Worm (Caenorhabditis elegans): ENCODE results near the gene sdha-1.
A peak's percentile ranks its signal among the peaks of the same experiment; 100 is the strongest.

The sdha-1 gene

ce11 chrX:8564451-8564795, 18.6 kb upstream of the sdha-1 start:
- TF ChIP-seq lin-13 (GFP tag; optimal IDR thresholded peaks at IDR 0.05) (no peak), elt-3 (tag; optimal IDR thresholded peaks at IDR 0.05) (no peak), gmeb-1 (tag; optimal IDR thresholded peaks at IDR 0.05) (peak; percentile 10), fos-1 (tag; optimal IDR thresholded peaks at IDR 0.05) (peak; percentile 54), sma-9 (GFP tag; optimal IDR thresholded peaks at IDR 0.05) (peak; percentile 11), sma-9 (tag; optimal IDR thresholded peaks at IDR 0.05) (no peak), blmp-1 (tag; optimal IDR thresholded peaks at IDR 0.05; ENCODE audit: insufficient read depth) (peak; percentile 67), nhr-25 (tag; optimal IDR thresholded peaks at IDR 0.05) (peak; percentile 5), F13H6.1 (tag; optimal IDR thresholded peaks at IDR 0.05) (peak; percentile 31)

DNA sequence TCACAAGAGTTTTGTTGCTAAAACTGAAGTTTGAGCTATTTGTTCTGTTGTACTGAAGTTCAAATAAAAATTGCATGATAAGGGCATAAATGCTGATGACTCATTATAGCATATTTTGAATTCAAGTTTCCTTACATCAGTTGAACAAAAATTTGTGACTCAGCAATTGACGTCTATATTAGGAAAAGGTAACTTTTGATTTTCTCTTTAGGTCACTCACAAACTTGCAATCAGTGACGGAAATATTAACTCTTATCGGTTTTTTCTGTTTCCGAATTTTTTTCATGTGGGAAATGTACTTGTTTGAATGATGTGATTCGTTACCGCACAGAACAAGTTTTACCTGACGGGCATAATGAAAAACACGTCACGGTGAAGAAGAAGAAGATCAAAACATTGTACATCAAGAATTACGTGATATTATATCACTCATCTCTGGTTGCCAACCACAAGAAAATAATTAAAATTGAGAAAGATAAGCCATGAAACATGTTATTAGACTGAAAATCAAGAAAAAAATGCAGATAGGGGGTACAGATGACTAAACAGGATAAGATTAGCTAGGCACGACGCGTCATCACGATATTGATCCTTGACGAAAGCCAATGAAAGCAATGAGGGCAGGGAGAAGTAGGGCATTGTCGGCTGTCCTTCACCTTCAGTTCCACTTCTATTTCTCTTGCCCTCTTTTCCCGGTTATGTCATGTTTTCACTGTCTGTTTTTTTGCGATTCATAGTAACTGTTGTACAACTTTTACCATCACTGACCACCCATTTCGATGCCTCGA, 18.0 kb upstream of the sdha-1 start:
- TF ChIP-seq C34F6.9 (tag; optimal IDR thresholded peaks at IDR 0.05) (no peak), ama-1 (optimal IDR thresholded peaks at IDR 0.05) (no peak), sma-3 (GFP tag; optimal IDR thresholded peaks at IDR 0.05) (peak; percentile 27), fos-1 (tag; optimal IDR thresholded peaks at IDR 0.05) (peak; percentile 75), skn-1 (tag; optimal IDR thresholded peaks at IDR 0.05) (no peak), ztf-1 (GFP tag; conservative IDR thresholded peaks at IDR 0.05) (no peak), ZK546.5 (tag; optimal IDR thresholded peaks at IDR 0.05) (no peak), unc-62 (GFP tag; optimal IDR thresholded peaks at IDR 0.05) (no peak)

ce11 chrX:8562586-8562985, 16.8 kb upstream of the sdha-1 start:
- no peak for TF ChIP-seq lsy-2 (tag; optimal IDR thresholded peaks at IDR 0.05)

DNA sequence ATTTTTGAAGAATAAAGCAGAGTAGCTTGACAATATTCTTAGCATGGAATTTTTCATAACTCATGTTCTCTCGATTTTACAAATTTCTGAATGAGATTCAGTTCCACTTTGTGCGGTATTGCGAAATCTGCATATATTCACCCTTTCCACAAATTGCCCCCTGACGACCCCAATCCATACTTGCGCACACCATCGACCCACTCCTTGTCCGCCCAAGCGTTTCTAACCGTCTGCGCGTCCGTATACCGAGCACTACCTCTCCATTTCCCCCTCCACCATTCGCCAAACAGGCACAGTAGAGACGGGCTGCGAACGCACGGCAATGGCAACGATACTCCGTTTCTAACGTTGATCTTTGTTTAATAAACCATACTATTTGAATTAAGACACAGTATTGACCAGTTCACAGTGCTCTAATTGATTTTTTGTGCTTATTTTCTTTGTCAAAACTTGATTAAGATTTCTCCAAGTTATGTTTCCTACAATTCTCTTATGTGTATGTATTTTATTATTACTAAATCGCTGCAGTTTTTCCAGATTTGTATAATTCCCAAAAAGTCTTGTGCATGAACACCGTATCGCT, 10.9 kb upstream of the sdha-1 start, which contains the start of gene utx-1:
utx-1 (plus strand) TSS at position 533 of the 583 bp plus-strand sequence.
- TF ChIP-seq nhr-77 (tag; optimal IDR thresholded peaks at IDR 0.05) (no peak), nhr-23 (tag; optimal IDR thresholded peaks at IDR 0.05) (no peak), zag-1 (tag; optimal IDR thresholded peaks at IDR 0.05) (no peak), F13H6.1 (tag; optimal IDR thresholded peaks at IDR 0.05) (peak; percentile 39), sma-3 (GFP tag; optimal IDR thresholded peaks at IDR 0.05) (peak; percentile 34), unc-62 (GFP tag; optimal IDR thresholded peaks at IDR 0.05) (no peak), lsy-2 (tag; optimal IDR thresholded peaks at IDR 0.05) (peak in 1 of 2 experiments; percentile 17), nhr-21 (tag; optimal IDR thresholded peaks at IDR 0.05) (no peak), elt-3 (tag; optimal IDR thresholded peaks at IDR 0.05) (no peak), ztf-11 (tag; optimal IDR thresholded peaks at IDR 0.05) (no peak), ceh-16 (tag; optimal IDR thresholded peaks at IDR 0.05) (no peak), egl-27 (tag; optimal IDR thresholded peaks at IDR 0.05) (no peak), nhr-12 (tag; optimal IDR thresholded peaks at IDR 0.05) (no peak), skn-1 (tag; optimal IDR thresholded peaks at IDR 0.05) (no peak), nhr-129 (tag; optimal IDR thresholded peaks at IDR 0.05) (peak; percentile 39), nhr-10 (tag; optimal IDR thresholded peaks at IDR 0.05) (no peak), nhr-25 (tag; optimal IDR thresholded peaks at IDR 0.05) (peak; percentile 36), lin-39 (tag; optimal IDR thresholded peaks at IDR 0.05) (no peak), nhr-11 (tag; optimal IDR thresholded peaks at IDR 0.05) (no peak), unc-55 (GFP tag; optimal IDR thresholded peaks at IDR 0.05) (peak; percentile 53), C34F6.9 (tag; optimal IDR thresholded peaks at IDR 0.05) (peak; percentile 11), R02D3.7 (tag; optimal IDR thresholded peaks at IDR 0.05) (no peak), dmd-4 (tag; optimal IDR thresholded peaks at IDR 0.05) (no peak), snpc-4 (tag; optimal IDR thresholded peaks at IDR 0.05) (no peak), mab-5 (tag; optimal IDR thresholded peaks at IDR 0.05) (no peak), sma-9 (GFP tag; optimal IDR thresholded peaks at IDR 0.05) (no peak), sma-9 (tag; optimal IDR thresholded peaks at IDR 0.05) (no peak)

- TF ChIP-seq ceh-16 (tag; optimal IDR thresholded peaks at IDR 0.05) (peak; percentile 45), blmp-1 (tag; optimal IDR thresholded peaks at IDR 0.05; ENCODE audit: insufficient read depth) (peak; percentile 83), alr-1 (tag; optimal IDR thresholded peaks at IDR 0.05) (no peak), nhr-25 (tag; optimal IDR thresholded peaks at IDR 0.05) (peak; percentile 49), lin-39 (tag; optimal IDR thresholded peaks at IDR 0.05) (no peak), nhr-10 (tag; optimal IDR thresholded peaks at IDR 0.05) (no peak), gmeb-1 (tag; optimal IDR thresholded peaks at IDR 0.05) (no peak), nhr-77 (tag; optimal IDR thresholded peaks at IDR 0.05) (no peak), skn-1 (tag; optimal IDR thresholded peaks at IDR 0.05) (no peak), C34F6.9 (tag; optimal IDR thresholded peaks at IDR 0.05) (no peak)
Observed at ce11 chrX:8554029-8554428, 8.2 kb upstream of the sdha-1 start.

All from whole organism, L2 larva.